Comparison of ENCODE assay signal across 1 worm cellular context in the genomic region with DNA sequence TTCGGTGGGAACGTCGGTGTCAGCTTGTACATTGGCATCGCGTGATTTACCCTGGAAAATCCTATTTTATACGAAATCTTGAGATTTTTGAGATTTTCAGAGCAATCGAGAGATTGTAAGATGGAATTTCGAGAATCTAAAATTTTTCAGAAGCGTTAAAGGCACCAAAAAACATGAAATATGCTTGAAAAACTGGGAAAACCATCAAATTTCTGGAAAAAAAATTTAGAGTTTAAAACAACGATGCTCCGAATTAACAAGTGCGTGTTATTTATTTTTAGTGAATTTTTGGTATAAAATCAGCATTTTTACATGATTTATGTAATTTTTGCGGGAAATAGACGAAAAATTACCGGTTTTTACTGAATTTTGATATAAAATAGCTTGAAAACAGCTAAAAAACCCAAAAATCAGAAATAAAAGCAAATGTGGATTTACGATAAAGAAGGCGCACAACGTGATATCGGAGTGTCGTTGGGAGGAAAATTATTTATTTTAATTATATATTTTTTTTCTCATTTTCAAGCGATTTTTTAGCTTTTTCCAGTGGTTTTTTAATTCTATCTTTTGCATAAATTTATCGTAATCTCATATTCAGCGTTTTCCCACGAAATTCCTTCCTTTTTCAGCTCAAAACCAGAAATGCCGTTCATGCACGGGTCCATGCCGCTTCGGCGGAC.
TF ChIP-seq lines count a peak whose summit lies in the region.

A gene (minus strand): TSS at position 51 of the 680 bp plus-strand sequence.
A gene (plus strand): TSS at position 630 of the 680 bp plus-strand sequence.

TF ChIP-seq in whole organism, L1 larva, 84 proteins besides CTCF, POLR2A, EP300 and RAD21 (continued from another document):
- no peak for TF ChIP-seq nhr-28 (tag; optimal IDR thresholded peaks at IDR 0.05; lab: Kevin White, UChicago)
- TF ChIP-seq blmp-1 (tag; optimal IDR thresholded peaks at IDR 0.05; lab: Kevin White, UChicago): no peak
- no peak for TF ChIP-seq fkh-4 (tag; optimal IDR thresholded peaks at IDR 0.05; lab: Kevin White, UChicago; ENCODE audit: borderline replicate concordance)
- peak; percentile 29 for TF ChIP-seq skn-1 (tag; optimal IDR thresholded peaks at IDR 0.05; lab: Kevin White, UChicago)
- TF ChIP-seq sox-4 (tag; optimal IDR thresholded peaks at IDR 0.05; lab: Kevin White, UChicago): no peak
- no peak for TF ChIP-seq nhr-237 (tag; optimal IDR thresholded peaks at IDR 0.05; lab: Kevin White, UChicago)
- peak; percentile 5 for TF ChIP-seq lin-39 (tag; optimal IDR thresholded peaks at IDR 0.05; lab: Kevin White, UChicago)
- TF ChIP-seq ceh-63 (GFP tag; optimal IDR thresholded peaks at IDR 0.05; lab: Kevin White, UChicago): no peak
- no peak for TF ChIP-seq ceh-90 (tag; optimal IDR thresholded peaks at IDR 0.05; lab: Kevin White, UChicago)
- no peak for TF ChIP-seq pag-3 (tag; optimal IDR thresholded peaks at IDR 0.05; lab: Kevin White, UChicago; ENCODE audit: borderline replicate concordance, insufficient read depth)
- TF ChIP-seq lin-15B (tag; optimal IDR thresholded peaks at IDR 0.05; lab: Kevin White, UChicago): peak; percentile 48
- TF ChIP-seq lir-3 (tag; optimal IDR thresholded peaks at IDR 0.05; lab: Kevin White, UChicago; ENCODE audit: poor library complexity): no peak
- peak; percentile 25; the same call in 1 of the 2 replicates for TF ChIP-seq ceh-88 (GFP tag; IDR thresholded peaks at IDR 0.05; lab: Robert Waterston, UW)
- TF ChIP-seq efl-3 (GFP tag; optimal IDR thresholded peaks at IDR 0.05; lab: Kevin White, UChicago): no peak
- no peak for TF ChIP-seq rnt-1 (tag; optimal IDR thresholded peaks at IDR 0.05; lab: Kevin White, UChicago)
- no peak for TF ChIP-seq sptf-1 (tag; optimal IDR thresholded peaks at IDR 0.05; lab: Kevin White, UChicago)
- TF ChIP-seq swsn-7 (tag; optimal IDR thresholded peaks at IDR 0.05; lab: Kevin White, UChicago): peak; percentile 65
- TF ChIP-seq unc-62 (GFP tag; optimal IDR thresholded peaks at IDR 0.05; lab: Kevin White, UChicago): no peak
- TF ChIP-seq tbx-2 (tag; optimal IDR thresholded peaks at IDR 0.05; lab: Kevin White, UChicago): peak; percentile 69
- TF ChIP-seq dsc-1 (tag; optimal IDR thresholded peaks at IDR 0.05; lab: Kevin White, UChicago): peak; percentile 63
- TF ChIP-seq grh-1 (GFP tag; IDR thresholded peaks at IDR 0.05; lab: Robert Waterston, UW): no peak
- TF ChIP-seq unc-98 (GFP tag; IDR thresholded peaks at IDR 0.05; lab: Robert Waterston, UW): no peak
- no peak for TF ChIP-seq Y116A8C.19 (tag; optimal IDR thresholded peaks at IDR 0.05; lab: Kevin White, UChicago; ENCODE audit: borderline replicate concordance)
- no peak for TF ChIP-seq unc-30 (tag; optimal IDR thresholded peaks at IDR 0.05; lab: Kevin White, UChicago)
- no peak for TF ChIP-seq mab-9 (GFP tag; IDR thresholded peaks at IDR 0.05; lab: Robert Waterston, UW)
- no peak for TF ChIP-seq C34B4.2 (tag; optimal IDR thresholded peaks at IDR 0.05; lab: Kevin White, UChicago)
- TF ChIP-seq efl-1 (optimal IDR thresholded peaks at IDR 0.05; lab: Kevin White, UChicago): peak; percentile 45 to 59
- peak; percentile 58 to 93 for TF ChIP-seq efl-1 (GFP tag; optimal IDR thresholded peaks at IDR 0.05 in 1 of 2; lab: Kevin White, UChicago)
- TF ChIP-seq nhr-76 (tag; optimal IDR thresholded peaks at IDR 0.05; lab: Kevin White, UChicago): no peak
- TF ChIP-seq mdl-1 (tag; optimal IDR thresholded peaks at IDR 0.05; lab: Kevin White, UChicago): no peak
- no peak for TF ChIP-seq nhr-77 (tag; optimal IDR thresholded peaks at IDR 0.05; lab: Kevin White, UChicago)
